Worm (Caenorhabditis elegans) whole organism, L4 larva: Measurements from ENCODE around the gene C26B2.7.

Source experiments
- R02D3.7 ChIP-seq: fragments of 150-350 bp; sonication (generic microtip); optimal IDR thresholded peaks from 3 replicates; lab custom pipeline; 2014; ENCODE audit warnings: missing biosample characterization, missing genetic modification characterization
- Y5F2A.4 ChIP-seq: fragments of 200-800 bp; sonication (Bioruptor generic); optimal IDR thresholded peaks from 2 replicates; lab custom pipeline; 2018; ENCODE audit warnings: mild to moderate bottlenecking, missing genetic modification characterization, missing compliant biosample characterization
- ZK337.2 ChIP-seq: fragments of 200-800 bp; sonication (Bioruptor generic); IDR thresholded peaks from 2 replicates; pipeline ENCODE4 v1.3.6; 2022; ENCODE audit warnings: missing genetic modification reagents, missing genetic modification characterization, missing compliant biosample characterization
- ceh-20 ChIP-seq: fragments of 200-800 bp; sonication (Bioruptor generic); IDR thresholded peaks from 2 replicates; pipeline ENCODE4 v1.3.6; 2022; ENCODE audit warnings: missing genetic modification reagents, missing genetic modification characterization, missing compliant biosample characterization
- ces-1 ChIP-seq: fragments of 150-350 bp; sonication (generic microtip); optimal IDR thresholded peaks from 4 replicates; lab custom pipeline; 2014; ENCODE audit warnings: missing biosample characterization, missing genetic modification reagents, missing genetic modification characterization
- ctbp-1 ChIP-seq: fragments of 200-800 bp; sonication (Bioruptor generic); IDR thresholded peaks from 2 replicates; pipeline ENCODE4 v1.3.6; 2022; ENCODE audit warnings: missing genetic modification reagents, missing genetic modification characterization, missing compliant biosample characterization
- daf-16 ChIP-seq, 3 experiments: sonication (generic microtip); optimal IDR thresholded peaks; 2 replicates each; lab custom pipeline; 2016 to 2017; ENCODE audit warnings: missing genetic modification characterization in 3 of 3, missing genetic modification reagents in 3 of 3, mild to moderate bottlenecking in 2 of 3, missing compliant biosample characterization in 2 of 3, missing biosample characterization in 1 of 3, moderate library complexity in 1 of 3
- dmd-6 ChIP-seq: fragments of 200-800 bp; sonication (Bioruptor generic); IDR thresholded peaks from 2 replicates; pipeline ENCODE4 v1.3.6; 2022; ENCODE audit warnings: missing genetic modification reagents, missing genetic modification characterization, missing compliant biosample characterization
- dve-1 ChIP-seq: sonication (generic microtip); optimal IDR thresholded peaks from 2 replicates; lab custom pipeline; 2017; ENCODE audit warnings: antibody characterized with exemption, mild to moderate bottlenecking, missing genetic modification characterization, missing compliant biosample characterization; ENCODE audit not compliant: insufficient read depth
- egl-27 ChIP-seq: sonication (generic microtip); optimal IDR thresholded peaks from 3 replicates; lab custom pipeline; 2017; ENCODE audit warnings: missing biosample characterization, missing genetic modification reagents, missing genetic modification characterization
- fkh-10 ChIP-seq: fragments of 150-350 bp; optimal IDR thresholded peaks from 2 replicates; lab custom pipeline; 2014; ENCODE audit warnings: missing biosample characterization, missing genetic modification reagents, missing genetic modification characterization
- hlh-30 ChIP-seq: sonication (generic microtip); optimal IDR thresholded peaks from 2 replicates; lab custom pipeline; 2017; ENCODE audit warnings: antibody characterized with exemption, mild to moderate bottlenecking, missing genetic modification characterization, missing compliant biosample characterization; ENCODE audit not compliant: insufficient read depth
- hmg-1.1 ChIP-seq: fragments of 200-800 bp; sonication (Bioruptor generic); IDR thresholded peaks from 2 replicates; pipeline ENCODE4 v1.3.6; 2022; ENCODE audit warnings: missing genetic modification reagents, missing genetic modification characterization, missing compliant biosample characterization
- lim-7 ChIP-seq: fragments of 200-800 bp; sonication (Bioruptor generic); IDR thresholded peaks from 2 replicates; pipeline ENCODE4 v1.3.6; 2022; ENCODE audit warnings: missing genetic modification characterization, missing compliant biosample characterization
- lin-13 ChIP-seq: fragments of 150-350 bp; optimal IDR thresholded peaks from 2 replicates; lab custom pipeline; 2014; ENCODE audit warnings: missing biosample characterization, missing genetic modification reagents, missing genetic modification characterization
- lin-29 ChIP-seq: fragments of 200-800 bp; sonication (Bioruptor generic); IDR thresholded peaks from 2 replicates; pipeline ENCODE4 v1.3.6; 2022; ENCODE audit warnings: missing genetic modification reagents, missing genetic modification characterization, missing compliant biosample characterization
- lin-39 ChIP-seq: fragments of 150-350 bp; optimal IDR thresholded peaks from 2 replicates; lab custom pipeline; 2014; ENCODE audit warnings: missing biosample characterization, missing genetic modification reagents, missing genetic modification characterization
- lir-3 ChIP-seq: sonication (generic microtip); optimal IDR thresholded peaks from 2 replicates; lab custom pipeline; 2016; ENCODE audit warnings: mild to moderate bottlenecking, missing genetic modification characterization, missing compliant biosample characterization
- madf-5 ChIP-seq, 2 experiments: fragments of 200-800 bp; sonication (Bioruptor generic); IDR thresholded peaks; 2 replicates each; pipeline ENCODE4 v1.3.6; 2022; ENCODE audit warnings: missing compliant biosample characterization in 2 of 2, missing genetic modification characterization in 2 of 2
- mdl-1 ChIP-seq, 2 experiments: fragments of 150-350 bp in 1 of 2; sonication (generic microtip) in 1 of 2; optimal IDR thresholded peaks; 2 replicates each; lab custom pipeline; 2014 to 2017; ENCODE audit warnings: missing biosample characterization in 2 of 2, missing genetic modification characterization in 2 of 2
- mep-1 ChIP-seq: fragments of 150-350 bp; sonication (generic microtip); optimal IDR thresholded peaks from 3 replicates; lab custom pipeline; 2014; ENCODE audit warnings: missing biosample characterization, missing genetic modification characterization
- mes-2 ChIP-seq: sonication (generic microtip); optimal IDR thresholded peaks from 2 replicates; lab custom pipeline; 2016; ENCODE audit warnings: missing genotype, mild to moderate bottlenecking, missing genetic modification characterization, missing compliant biosample characterization; ENCODE audit not compliant: poor library complexity, severe bottlenecking
- mxl-2 ChIP-seq: fragments of 200-800 bp; sonication (Bioruptor generic); conservative IDR thresholded peaks from 2 replicates; pipeline ENCODE4 v1.3.6; 2022; ENCODE audit warnings: missing genetic modification reagents, missing genetic modification characterization, missing compliant biosample characterization
- nhr-111 ChIP-seq: fragments of 200-800 bp; sonication (Bioruptor generic); optimal IDR thresholded peaks from 2 replicates; lab custom pipeline; 2018; ENCODE audit warnings: mild to moderate bottlenecking, missing genetic modification characterization, missing compliant biosample characterization
- nhr-28 ChIP-seq: fragments of 150-350 bp; optimal IDR thresholded peaks from 2 replicates; lab custom pipeline; 2014; ENCODE audit warnings: missing biosample characterization, missing genetic modification characterization
- nhr-42 ChIP-seq: fragments of 200-800 bp; sonication (Bioruptor generic); IDR thresholded peaks from 2 replicates; pipeline ENCODE4 v1.3.6; 2022; ENCODE audit warnings: missing genetic modification characterization, missing compliant biosample characterization
- nhr-76 ChIP-seq: fragments of 150-350 bp; optimal IDR thresholded peaks from 2 replicates; lab custom pipeline; 2014; ENCODE audit warnings: missing biosample characterization, missing genetic modification characterization
- rbr-2 ChIP-seq: sonication (generic microtip); optimal IDR thresholded peaks from 2 replicates; lab custom pipeline; 2016; ENCODE audit warnings: missing genotype, missing genetic modification characterization, missing compliant biosample characterization
- saeg-2 ChIP-seq: fragments of 200-800 bp; sonication (Bioruptor generic); IDR thresholded peaks from 2 replicates; pipeline ENCODE4 v1.3.6; 2022; ENCODE audit warnings: missing genetic modification reagents, missing genetic modification characterization, missing compliant biosample characterization
- sdz-12 ChIP-seq: fragments of 200-800 bp; sonication (Bioruptor generic); optimal IDR thresholded peaks from 2 replicates; lab custom pipeline; 2018; ENCODE audit warnings: mild to moderate bottlenecking, missing genetic modification characterization, missing compliant biosample characterization
- skn-1 ChIP-seq: fragments of 150-350 bp; optimal IDR thresholded peaks from 2 replicates; lab custom pipeline; 2014; ENCODE audit warnings: missing biosample characterization, missing genetic modification characterization
- snpc-4 ChIP-seq: fragments of 150-350 bp; optimal IDR thresholded peaks from 2 replicates; lab custom pipeline; 2014; ENCODE audit warnings: missing biosample characterization, missing genetic modification characterization
- spr-3 ChIP-seq: fragments of 200-800 bp; sonication (Bioruptor generic); optimal IDR thresholded peaks from 2 replicates; lab custom pipeline; 2018; ENCODE audit warnings: mild to moderate bottlenecking, missing genetic modification characterization, missing compliant biosample characterization
- tag-97 ChIP-seq: fragments of 200-800 bp; sonication (Bioruptor generic); IDR thresholded peaks from 2 replicates; pipeline ENCODE4 v1.3.6; 2022; ENCODE audit warnings: missing genetic modification characterization, missing compliant biosample characterization
- unc-62 ChIP-seq, 3 experiments: fragments of 150-350 bp in 1 of 3; sonication (generic microtip); optimal IDR thresholded peaks in 2 of 3; peaks in 1 of 3; 1 replicate in 1 of 3; 2 replicates in 2 of 3; lab custom pipeline; 2014 to 2017; ENCODE audit warnings: missing biosample characterization in 3 of 3, missing genetic modification characterization in 3 of 3, missing genetic modification reagents in 3 of 3, missing genotype in 1 of 3
- zip-11 ChIP-seq: fragments of 200-800 bp; sonication (Bioruptor generic); IDR thresholded peaks from 2 replicates; pipeline ENCODE4 v1.3.6; 2022; ENCODE audit warnings: missing genetic modification characterization, missing compliant biosample characterization
- zip-2 ChIP-seq: fragments of 150-350 bp; optimal IDR thresholded peaks from 2 replicates; lab custom pipeline; 2014; ENCODE audit warnings: missing biosample characterization, missing genetic modification characterization
- ztf-7 ChIP-seq: fragments of 150-350 bp; optimal IDR thresholded peaks from 2 replicates; lab custom pipeline; 2014; ENCODE audit warnings: missing biosample characterization, missing genetic modification characterization

C26B2.7 gene

DNA sequence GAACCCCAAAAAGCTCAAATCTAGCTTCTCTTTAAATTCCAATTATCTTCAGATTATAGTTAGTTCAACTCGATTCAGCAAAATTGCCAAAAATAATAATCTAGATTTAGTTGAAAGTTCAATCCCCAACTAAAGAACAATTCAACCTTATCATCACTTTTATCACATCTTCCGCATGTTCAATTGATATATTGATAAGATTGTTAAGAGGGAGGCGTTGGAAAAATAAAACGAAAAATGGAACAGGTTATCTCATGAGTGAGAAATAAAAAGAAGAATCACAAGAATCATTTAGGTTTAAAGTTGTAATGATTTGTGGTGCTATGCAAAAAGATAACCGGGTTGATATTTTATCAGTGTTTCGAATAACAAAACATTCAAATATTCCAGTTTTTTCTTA, 30.3 kb upstream of the C26B2.7 start (continued):
- TF ChIP-seq hlh-30 (tag; lab: Kevin White, UChicago) (peak; percentile 38), zip-11 (GFP tag; lab: Robert Waterston, UW) (no peak), mes-2 (tag; lab: Kevin White, UChicago) (no peak), fkh-10 (no peak), mxl-2 (GFP tag; lab: Robert Waterston, UW) (no peak), skn-1 (no peak), hmg-1.1 (GFP tag; lab: Robert Waterston, UW) (no peak), saeg-2 (GFP tag; lab: Robert Waterston, UW) (no peak), Y5F2A.4 (no peak), nhr-28 (peak; percentile 46), ces-1 (no peak), nhr-42 (GFP tag; lab: Robert Waterston, UW) (no peak), ZK337.2 (no peak), dmd-6 (GFP tag; lab: Robert Waterston, UW) (no peak)

DNA sequence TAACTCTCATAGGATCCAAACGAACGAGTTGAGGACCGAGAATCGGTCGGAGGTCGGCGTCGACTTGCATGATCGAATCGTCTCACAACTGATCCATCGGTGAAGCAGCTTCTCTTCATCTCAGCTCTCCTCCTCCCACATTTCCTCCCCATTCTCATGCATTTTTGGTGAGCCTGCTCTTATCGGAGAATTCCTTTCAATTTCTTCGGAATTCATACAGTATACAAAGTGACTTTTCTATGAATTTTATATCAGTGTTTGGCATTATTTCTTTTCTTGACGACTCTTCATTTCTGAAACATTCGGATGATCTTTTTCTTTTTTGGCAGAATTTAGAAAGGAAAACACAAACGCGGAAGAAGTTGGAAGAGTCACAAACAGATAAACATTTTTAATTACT, 29.0 kb upstream of the C26B2.7 start, which contains the start of gene mec-17:
TSS of gene mec-17 (minus strand) at position 101 of the 400 bp plus-strand sequence.
- TF ChIP-seq lir-3 (tag; lab: Kevin White, UChicago), result no peak
- no peak for TF ChIP-seq egl-27 (tag; lab: Kevin White, UChicago)
- no peak for TF ChIP-seq tag-97 (GFP tag; lab: Robert Waterston, UW)
- no peak for TF ChIP-seq lin-13 (GFP tag; lab: Kevin White, UChicago)
- TF ChIP-seq spr-3 (GFP tag; lab: Kevin White, UChicago), result no peak
- no peak for TF ChIP-seq madf-5 (GFP tag; IDR thresholded peaks at IDR 0.05; lab: Robert Waterston, UW)
- TF ChIP-seq mdl-1 (tag; optimal IDR thresholded peaks at IDR 0.05; lab: Kevin White, UChicago), result no peak
- no peak for TF ChIP-seq ctbp-1 (GFP tag; lab: Robert Waterston, UW)
- TF ChIP-seq zip-2, result no peak
- TF ChIP-seq R02D3.7 (tag; lab: Kevin White, UChicago), result no peak
- TF ChIP-seq snpc-4, result no peak

DNA sequence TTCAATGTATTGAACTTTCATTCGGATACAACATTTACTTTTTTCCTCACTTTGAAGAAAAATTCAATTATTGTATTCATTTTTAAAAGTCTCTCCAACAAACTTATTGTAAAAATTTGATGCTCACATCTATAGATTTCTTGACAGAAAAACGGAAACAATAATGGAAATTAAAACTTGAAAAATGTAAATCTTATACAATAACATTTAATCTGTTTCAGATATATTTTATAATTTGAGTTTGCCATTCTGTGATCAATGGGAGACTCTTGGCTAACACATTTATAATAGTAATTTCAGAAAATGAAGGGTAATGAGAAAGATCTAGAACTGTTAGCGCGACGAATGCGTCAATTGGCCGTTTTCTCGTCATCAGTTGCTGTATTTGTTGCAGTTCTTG, 27.7 kb upstream of the C26B2.7 start, which contains the start of gene col-115:
TSS of gene col-115 (plus strand) at position 301 of the 400 bp plus-strand sequence.
- TF ChIP-seq dve-1 (tag; lab: Kevin White, UChicago) (no peak), lin-29 (GFP tag; lab: Robert Waterston, UW) (no peak), rbr-2 (tag; lab: Kevin White, UChicago) (no peak), sdz-12 (GFP tag; lab: Kevin White, UChicago) (no peak), nhr-111 (no peak), ztf-7 (no peak), daf-16 (GFP tag; optimal IDR thresholded peaks at IDR 0.05; lab: Kevin White, UChicago) (no peak), daf-16 (tag; optimal IDR thresholded peaks at IDR 0.05; lab: Kevin White, UChicago) (no peak)
- TF ChIP-seq, all 104 proteins: peak for 0

DNA sequence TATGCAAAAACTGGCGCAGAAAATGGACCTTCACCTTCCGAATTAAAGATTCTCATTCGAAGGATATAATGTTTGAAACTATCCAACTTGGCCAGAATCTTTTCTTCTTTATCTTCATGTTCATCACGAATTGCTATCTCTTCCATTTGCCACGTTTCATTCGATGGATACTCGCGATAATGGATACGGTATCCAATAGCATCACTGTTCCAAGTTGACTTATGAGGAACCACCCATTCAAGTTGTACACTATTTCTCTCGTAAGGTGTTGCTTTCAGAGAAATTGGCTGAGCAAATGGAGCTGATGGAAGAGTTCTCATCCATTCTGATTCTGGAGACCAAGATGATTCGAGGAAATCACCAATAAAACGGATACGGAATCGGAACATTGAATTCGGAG, 21.4 kb upstream of the C26B2.7 start:
- TF ChIP-seq nhr-76 (tag; lab: Kevin White, UChicago) (no peak), mep-1 (tag; lab: Kevin White, UChicago) (no peak), unc-62 (GFP tag; optimal IDR thresholded peaks at IDR 0.05 in 1 of 2; lab: Kevin White, UChicago) (peak in 1 of 2 experiments; percentile 69), unc-62 (tag; optimal IDR thresholded peaks at IDR 0.05; lab: Kevin White, UChicago) (no peak), lin-39 (tag; lab: Kevin White, UChicago) (no peak), ceh-20 (GFP tag; lab: Robert Waterston, UW) (no peak), lim-7 (GFP tag; lab: Robert Waterston, UW) (no peak)
